Fruit fly (Drosophila melanogaster) whole organism, embryonic: ENCODE results near the gene und.

ENCODE experiments used
- Atf6 ChIP-seq: fragments of 200-800 bp; sonication (Bioruptor generic); IDR thresholded peaks from 2 replicates; pipeline ENCODE4 v1.3.6; 2022; ENCODE audit warnings: missing biosample characterization, missing genetic modification characterization
- CG10366 ChIP-seq: fragments of 200-800 bp; sonication (Bioruptor generic); IDR thresholded peaks from 2 replicates; pipeline ENCODE4 v1.3.6; 2022; ENCODE audit warnings: missing biosample characterization, missing genetic modification characterization
- CG10654 ChIP-seq: fragments of 200-800 bp; sonication (Bioruptor generic); optimal IDR thresholded peaks from 2 replicates; lab custom pipeline; 2016; ENCODE audit warnings: missing biosample characterization, missing genetic modification characterization
- CG11456 ChIP-seq: fragments of 200-800 bp; sonication (Bioruptor generic); IDR thresholded peaks from 3 replicates; pipeline ENCODE4 v1.3.6; 2022; ENCODE audit warnings: missing biosample characterization, missing genetic modification characterization
- CG12659 ChIP-seq: fragments of 200-800 bp; sonication (Bioruptor generic); optimal IDR thresholded peaks from 3 replicates; lab custom pipeline; 2017; ENCODE audit warnings: mild to moderate bottlenecking, missing biosample characterization, missing genetic modification reagents, missing genetic modification characterization
- CG12769 ChIP-seq: fragments of 200-800 bp; sonication (Bioruptor generic); optimal IDR thresholded peaks from 2 replicates; lab custom pipeline; 2019; ENCODE audit warnings: missing biosample characterization, mild to moderate bottlenecking, missing genetic modification characterization, moderate library complexity
- CG12942 ChIP-seq: fragments of 200-800 bp; sonication (Bioruptor generic); optimal IDR thresholded peaks from 3 replicates; lab custom pipeline; 2016; ENCODE audit warnings: missing biosample characterization, missing genetic modification characterization
- CG14860 ChIP-seq: fragments of 200-800 bp; sonication (Bioruptor generic); IDR thresholded peaks from 3 replicates; pipeline ENCODE4 v1.3.6; 2022; ENCODE audit warnings: missing biosample characterization, missing genetic modification characterization; ENCODE audit not compliant: partially characterized antibody
- CG1603 ChIP-seq: fragments of 200-800 bp; sonication (Bioruptor generic); optimal IDR thresholded peaks from 2 replicates; lab custom pipeline; 2019; ENCODE audit warnings: missing biosample characterization, mild to moderate bottlenecking, missing genetic modification characterization, moderate library complexity
- CG18476 ChIP-seq: fragments of 200-800 bp; sonication (Bioruptor generic); optimal IDR thresholded peaks from 2 replicates; lab custom pipeline; 2016; ENCODE audit warnings: missing biosample characterization, mild to moderate bottlenecking, missing genetic modification characterization
- CG3065 ChIP-seq: fragments of 200-800 bp; sonication (Bioruptor generic); optimal IDR thresholded peaks from 2 replicates; lab custom pipeline; 2016; ENCODE audit warnings: missing biosample characterization, missing genetic modification characterization
- CG31224 ChIP-seq: fragments of 200-800 bp; sonication (Bioruptor generic); IDR thresholded peaks from 2 replicates; pipeline ENCODE4 v1.3.6; 2022; ENCODE audit warnings: missing biosample characterization, missing genetic modification characterization
- CG6791 ChIP-seq: fragments of 200-800 bp; sonication (Bioruptor generic); IDR thresholded peaks from 3 replicates; pipeline ENCODE4 v1.3.6; 2022; ENCODE audit warnings: missing biosample characterization, missing genetic modification characterization; ENCODE audit not compliant: partially characterized antibody
- CG7372 ChIP-seq: fragments of 200-800 bp; sonication (Bioruptor generic); IDR thresholded peaks from 2 replicates; pipeline ENCODE4 v1.3.6; 2022; ENCODE audit warnings: missing biosample characterization, missing genetic modification characterization
- CG8478 ChIP-seq: fragments of >200 bp; optimal IDR thresholded peaks from 2 replicates; lab custom pipeline; 2018
- CG8944 ChIP-seq: fragments of 200-800 bp; sonication (Bioruptor generic); optimal IDR thresholded peaks from 3 replicates; lab custom pipeline; 2016; ENCODE audit warnings: missing biosample characterization, missing genetic modification characterization
- CG9437 ChIP-seq: fragments of 200-800 bp; sonication (Bioruptor generic); optimal IDR thresholded peaks from 2 replicates; lab custom pipeline; 2018; ENCODE audit warnings: missing biosample characterization, mild to moderate bottlenecking, missing genetic modification characterization
- CG9797 ChIP-seq: fragments of 200-800 bp; sonication (Bioruptor generic); optimal IDR thresholded peaks from 3 replicates; lab custom pipeline; 2018; ENCODE audit warnings: missing biosample characterization, mild to moderate bottlenecking, missing genetic modification characterization
- Deaf1 ChIP-seq: fragments of 200-800 bp; optimal IDR thresholded peaks from 3 replicates; lab custom pipeline; 2019; ENCODE audit warnings: missing biosample characterization, mild to moderate bottlenecking, missing genetic modification characterization, moderate library complexity
- Eip74EF ChIP-seq, 2 experiments: fragments of 200-800 bp in 1 of 2; fragments of >200 bp in 1 of 2; sonication (Bioruptor generic) in 1 of 2; optimal IDR thresholded peaks; 2 replicates each; lab custom pipeline; 2017 to 2019; ENCODE audit warnings: missing biosample characterization in 2 of 2, missing genetic modification characterization in 2 of 2, mild to moderate bottlenecking in 1 of 2, moderate library complexity in 1 of 2
- Ets65A ChIP-seq: fragments of 200-800 bp; sonication (Bioruptor generic); peaks from one replicate; lab custom pipeline; 2016; ENCODE audit warnings: missing biosample characterization, missing genetic modification characterization
- H2.0 ChIP-seq: fragments of 200-800 bp; sonication (Bioruptor generic); IDR thresholded peaks from 2 replicates; pipeline ENCODE4 v1.3.6; 2022; ENCODE audit warnings: missing biosample characterization, missing genetic modification characterization
- HHEX ChIP-seq: fragments of 200-800 bp; sonication (Bioruptor generic); optimal IDR thresholded peaks from 3 replicates; lab custom pipeline; 2017; ENCODE audit warnings: missing biosample characterization, mild to moderate bottlenecking, missing genetic modification characterization, missing genetic modification reagents
- HLH3B ChIP-seq: fragments of 200-800 bp; sonication (Bioruptor generic); IDR thresholded peaks from 2 replicates; pipeline ENCODE4 v1.3.6; 2022; ENCODE audit warnings: missing biosample characterization, missing genetic modification characterization
- HLH4C ChIP-seq: fragments of 200-800 bp; sonication (Bioruptor generic); IDR thresholded peaks from 3 replicates; pipeline ENCODE4 v1.3.6; 2022; ENCODE audit warnings: missing biosample characterization, missing genetic modification characterization; ENCODE audit not compliant: partially characterized antibody
- HLH54F ChIP-seq: fragments of 200-800 bp; sonication (Bioruptor generic); optimal IDR thresholded peaks from 3 replicates; lab custom pipeline; 2016; ENCODE audit warnings: missing biosample characterization, missing genetic modification characterization
- Hey ChIP-seq: fragments of 200-800 bp; sonication (Bioruptor generic); optimal IDR thresholded peaks from 3 replicates; lab custom pipeline; 2018; ENCODE audit warnings: missing biosample characterization, mild to moderate bottlenecking, missing genetic modification characterization
- Lpt ChIP-seq: fragments of >200 bp; optimal IDR thresholded peaks from 2 replicates; lab custom pipeline; 2018; ENCODE audit warnings: missing biosample characterization, missing genetic modification characterization
- MESR4 ChIP-seq: fragments of 200-800 bp; sonication (Bioruptor generic); optimal IDR thresholded peaks from 2 replicates; lab custom pipeline; 2018; ENCODE audit warnings: missing biosample characterization, mild to moderate bottlenecking, missing genetic modification characterization, moderate library complexity
- Oaz ChIP-seq: fragments of 200-800 bp; sonication (Bioruptor generic); IDR thresholded peaks from 2 replicates; pipeline ENCODE4 v1.3.6; 2022; ENCODE audit warnings: missing biosample characterization, missing genetic modification characterization
- Oli ChIP-seq: fragments of 200-800 bp; sonication (Bioruptor generic); optimal IDR thresholded peaks from 2 replicates; lab custom pipeline; 2018; ENCODE audit warnings: missing biosample characterization, mild to moderate bottlenecking, missing genetic modification characterization, moderate library complexity
- Rx ChIP-seq: fragments of 200-800 bp; sonication (Bioruptor generic); IDR thresholded peaks from 2 replicates; pipeline ENCODE4 v1.3.6; 2022; ENCODE audit warnings: missing biosample characterization, missing genetic modification characterization
- Sin3A ChIP-seq: fragments of >200 bp; optimal IDR thresholded peaks from 2 replicates; lab custom pipeline; 2018
- TFAM ChIP-seq: fragments of 200-800 bp; sonication (Bioruptor generic); optimal IDR thresholded peaks from 2 replicates; lab custom pipeline; 2017; ENCODE audit warnings: missing biosample characterization, missing genetic modification characterization, inconsistent platforms
- Vsx1 ChIP-seq: fragments of 200-800 bp; sonication (Bioruptor generic); optimal IDR thresholded peaks from 2 replicates; lab custom pipeline; 2017; ENCODE audit warnings: missing biosample characterization, mild to moderate bottlenecking, missing genetic modification characterization, missing genetic modification reagents
- amos ChIP-seq: fragments of 200-800 bp; sonication (Bioruptor generic); IDR thresholded peaks from 2 replicates; pipeline ENCODE4 v1.3.6; 2022; ENCODE audit warnings: missing biosample characterization, missing genetic modification characterization; ENCODE audit not compliant: partially characterized antibody
- ewg ChIP-seq: fragments of 200-800 bp; sonication (Bioruptor generic); optimal IDR thresholded peaks from 3 replicates; lab custom pipeline; 2017; ENCODE audit warnings: mild to moderate bottlenecking, missing biosample characterization, missing genetic modification reagents, missing genetic modification characterization
- fd3F ChIP-seq: fragments of 200-800 bp; sonication (Bioruptor generic); optimal IDR thresholded peaks from 2 replicates; lab custom pipeline; 2018; ENCODE audit warnings: missing biosample characterization, mild to moderate bottlenecking, missing genetic modification characterization, moderate library complexity
- hb ChIP-seq: fragments of 200-800 bp; sonication (Bioruptor generic); IDR thresholded peaks from 3 replicates; pipeline ENCODE4 v1.3.6; 2022; ENCODE audit warnings: missing biosample characterization, missing genetic modification characterization; ENCODE audit not compliant: partially characterized antibody
- her ChIP-seq: fragments of 200-800 bp; sonication (Bioruptor generic); optimal IDR thresholded peaks from 2 replicates; lab custom pipeline; 2016; ENCODE audit warnings: missing biosample characterization, missing genetic modification characterization
- ind ChIP-seq: fragments of 200-800 bp; sonication (Bioruptor generic); optimal IDR thresholded peaks from 3 replicates; lab custom pipeline; 2016; ENCODE audit warnings: missing biosample characterization, missing genetic modification characterization
- kni ChIP-seq: fragments of 200-800 bp; sonication (Bioruptor generic); optimal IDR thresholded peaks from 3 replicates; lab custom pipeline; 2017; ENCODE audit warnings: mild to moderate bottlenecking, missing biosample characterization, missing genetic modification reagents, missing genetic modification characterization
- knrl ChIP-seq: fragments of 200-800 bp; sonication (Bioruptor generic); IDR thresholded peaks from 3 replicates; pipeline ENCODE4 v1.3.6; 2022; ENCODE audit warnings: missing biosample characterization, missing genetic modification characterization; ENCODE audit not compliant: partially characterized antibody
- org-1 ChIP-seq: fragments of 200-800 bp; sonication (Bioruptor generic); optimal IDR thresholded peaks from 2 replicates; lab custom pipeline; 2017; ENCODE audit warnings: missing biosample characterization, missing genetic modification characterization
- shn ChIP-seq: fragments of 200-800 bp; sonication (Bioruptor generic); optimal IDR thresholded peaks from 3 replicates; lab custom pipeline; 2016; ENCODE audit warnings: missing biosample characterization, missing genetic modification characterization
- trh ChIP-seq: fragments of 200-800 bp; sonication (Bioruptor generic); optimal IDR thresholded peaks from 2 replicates; lab custom pipeline; 2016; ENCODE audit warnings: missing biosample characterization, missing genetic modification characterization
- vvl ChIP-seq: fragments of 200-800 bp; sonication (Bioruptor generic); IDR thresholded peaks from 2 replicates; pipeline ENCODE4 v1.3.6; 2022; ENCODE audit warnings: missing biosample characterization, missing genetic modification characterization
- z ChIP-seq: fragments of 200-800 bp; sonication (Bioruptor generic); IDR thresholded peaks from 3 replicates; pipeline ENCODE4 v1.3.6; 2022; ENCODE audit warnings: missing biosample characterization, missing genetic modification characterization
- zfh1 ChIP-seq: fragments of 200-800 bp; sonication (Bioruptor generic); IDR thresholded peaks from 3 replicates; pipeline ENCODE4 v1.3.6; 2022; ENCODE audit warnings: missing biosample characterization, missing genetic modification characterization

und gene

DNA sequence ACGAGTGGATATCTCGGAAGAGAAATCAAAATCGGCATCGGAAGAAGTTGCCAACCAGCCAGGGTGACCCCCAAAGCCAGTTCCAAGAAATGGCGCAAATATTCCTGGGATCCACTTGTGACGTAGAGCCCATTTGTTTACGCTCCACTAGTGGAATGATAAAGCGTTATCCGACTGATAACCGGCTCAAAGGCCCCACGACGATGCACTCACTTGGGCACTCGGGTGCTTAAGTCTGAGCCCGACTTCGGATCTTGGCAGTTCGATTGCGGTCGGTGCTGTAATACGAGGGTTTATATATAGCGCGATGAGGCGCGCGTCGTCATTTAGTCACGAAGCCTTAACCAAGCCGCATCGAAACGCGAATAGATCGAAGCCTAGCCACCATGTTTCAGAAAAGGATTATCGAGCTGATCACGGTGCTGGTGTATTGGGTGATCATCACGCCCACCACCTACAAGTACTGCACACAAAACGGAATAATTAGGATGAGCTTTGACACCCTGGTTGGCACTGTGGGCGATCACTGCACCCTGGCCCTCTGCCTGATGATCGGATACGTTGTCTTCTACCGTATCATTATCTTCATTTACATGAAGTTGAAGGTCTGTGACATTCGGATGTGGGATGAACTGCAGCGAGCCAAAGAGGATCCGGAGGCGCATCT lies 33.4 kb upstream of the und start, which contains the start of gene CG13116:
Gene CG13116 (plus strand): TSS at position 323 of the 667 bp plus-strand sequence.
- TF ChIP-seq CG12769 (tag; lab: Kevin White, UChicago): peak; percentile 18
- peak; percentile 70; the same call in 2 of the 3 replicates for TF ChIP-seq z
- peak; percentile 56 for TF ChIP-seq Ets65A (GFP tag; lab: Kevin White, UChicago)
- no peak for TF ChIP-seq MESR4 (GFP tag; lab: Kevin White, UChicago)
- no peak for TF ChIP-seq CG31224 (GFP tag; lab: Robert Waterston, UW)
- TF ChIP-seq Deaf1 (tag; lab: Kevin White, UChicago): peak; percentile 76

DNA sequence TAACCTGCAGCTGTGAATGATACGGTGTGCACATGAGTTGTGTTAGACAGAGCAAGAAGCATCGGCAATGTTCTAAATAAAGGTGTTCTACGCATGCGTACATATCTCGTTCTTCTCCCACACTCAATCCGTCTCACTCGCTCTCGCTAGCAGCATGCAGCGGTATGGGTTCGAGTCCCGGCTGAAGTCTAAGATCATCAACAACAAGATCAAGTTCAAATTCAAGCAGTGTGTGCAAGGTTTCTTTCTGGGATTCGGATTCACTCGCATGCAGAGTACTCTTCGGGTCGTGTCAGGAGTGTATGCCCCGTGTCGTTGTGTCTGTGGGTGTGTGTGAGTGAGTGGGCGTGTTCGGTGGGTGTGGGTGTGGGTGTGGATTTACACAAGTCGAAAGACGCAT lies 31.9 kb upstream of the und start:
- TF ChIP-seq shn (no peak), CG8478 (lab: Kevin White, UChicago) (peak; percentile 95), CG3065 (GFP tag; lab: Kevin White, UChicago) (no peak), CG12769 (tag; lab: Kevin White, UChicago) (no peak), ewg (GFP tag; lab: Kevin White, UChicago) (peak; percentile 12), kni (peak; percentile 30), CG6791 (GFP tag; lab: Robert Waterston, UW) (0 out of 3 replicates have a peak, but pooled peaks have one; percentile 33), vvl (GFP tag; lab: Robert Waterston, UW) (no peak), CG18476 (no peak), CG9437 (no peak), CG1603 (tag; lab: Kevin White, UChicago) (peak; percentile 2), Oaz (GFP tag; lab: Robert Waterston, UW) (no peak), HLH3B (GFP tag; lab: Robert Waterston, UW) (0 out of 2 replicates have a peak, but pooled peaks have one; percentile 14), CG12659 (GFP tag; lab: Kevin White, UChicago) (no peak), CG8944 (no peak), CG12942 (GFP tag; lab: Kevin White, UChicago) (no peak), HHEX (no peak), Lpt (no peak), CG10366 (GFP tag; lab: Robert Waterston, UW) (no peak), her (GFP tag; lab: Kevin White, UChicago) (no peak), Atf6 (no peak), fd3F (GFP tag; lab: Kevin White, UChicago) (no peak), TFAM (no peak), Rx (no peak), knrl (GFP tag; lab: Robert Waterston, UW) (peak; percentile 29; the same call in 1 of the 3 replicates), H2.0 (GFP tag; lab: Robert Waterston, UW) (no peak), CG11456 (GFP tag; lab: Robert Waterston, UW) (no peak), HLH4C (GFP tag; lab: Robert Waterston, UW) (no peak), HLH54F (GFP tag; lab: Kevin White, UChicago) (no peak), hb (GFP tag; lab: Robert Waterston, UW) (no peak), CG9797 (GFP tag; lab: Kevin White, UChicago) (no peak), Sin3A (lab: Kevin White, UChicago) (no peak), CG14860 (no peak), CG7372 (GFP tag; lab: Robert Waterston, UW) (no peak), Eip74EF (GFP tag; optimal IDR thresholded peaks at IDR 0.05; lab: Kevin White, UChicago) (no peak), Vsx1 (GFP tag; lab: Kevin White, UChicago) (no peak), trh (GFP tag; lab: Kevin White, UChicago) (no peak), CG10654 (GFP tag; lab: Kevin White, UChicago) (no peak), zfh1 (GFP tag; lab: Robert Waterston, UW) (no peak), ind (GFP tag; lab: Kevin White, UChicago) (no peak), amos (GFP tag; lab: Robert Waterston, UW) (no peak), Oli (tag; lab: Kevin White, UChicago) (no peak), Hey (tag; lab: Kevin White, UChicago) (no peak), org-1 (GFP tag; lab: Kevin White, UChicago) (no peak)
